Worm (Caenorhabditis elegans) whole organism, L1 larva: ENCODE data around the gene F40A3.3.

Experiments used
- C34B4.2 ChIP-seq: sonication (generic microtip); optimal IDR thresholded peaks from 2 replicates; lab custom pipeline; 2017; ENCODE audit warnings: mild to moderate bottlenecking, missing genetic modification characterization, missing compliant biosample characterization
- Y116A8C.19 ChIP-seq: sonication (generic microtip); optimal IDR thresholded peaks from 2 replicates; lab custom pipeline; 2016; ENCODE audit warnings: missing compliant biosample characterization, missing genetic modification characterization, borderline replicate concordance
- ama-1 ChIP-seq: fragments of 150-350 bp; optimal IDR thresholded peaks from 2 replicates; lab custom pipeline; 2014
- ceh-63 ChIP-seq: fragments of 200-800 bp; sonication (Bioruptor generic); optimal IDR thresholded peaks from 2 replicates; lab custom pipeline; 2018; ENCODE audit warnings: mild to moderate bottlenecking, missing genetic modification characterization, missing compliant biosample characterization
- efl-1 ChIP-seq, 4 experiments: fragments of 150-350 bp; optimal IDR thresholded peaks in 3 of 4; peaks in 1 of 4; 1 replicate in 1 of 4; 2 replicates in 3 of 4; lab custom pipeline; 2014; ENCODE audit warnings: missing biosample characterization in 2 of 4, missing genetic modification characterization in 2 of 4, missing genetic modification reagents in 2 of 4
- elt-3 ChIP-seq, 6 experiments: fragments of 150-350 bp in 1 of 6; sonication (generic microtip); optimal IDR thresholded peaks; 2 replicates each; lab custom pipeline; 2017 to 2018; ENCODE audit warnings: missing biosample characterization in 6 of 6, missing genetic modification characterization in 6 of 6, inconsistent platforms in 1 of 6
- ets-5 ChIP-seq: fragments of 200-800 bp; sonication (Bioruptor generic); IDR thresholded peaks from 2 replicates; pipeline ENCODE4 v1.3.6; 2022; ENCODE audit warnings: missing genetic modification characterization, missing compliant biosample characterization
- fkh-10 ChIP-seq: sonication (generic microtip); optimal IDR thresholded peaks from 2 replicates; lab custom pipeline; 2017; ENCODE audit warnings: missing biosample characterization, missing genetic modification reagents, missing genetic modification characterization
- fkh-8 ChIP-seq: sonication (generic microtip); optimal IDR thresholded peaks from 2 replicates; lab custom pipeline; 2016; ENCODE audit warnings: mild to moderate bottlenecking, missing genetic modification characterization, missing compliant biosample characterization
- fos-1 ChIP-seq: fragments of 150-350 bp; optimal IDR thresholded peaks from 2 replicates; lab custom pipeline; 2014; ENCODE audit warnings: missing biosample characterization, missing genetic modification characterization
- grh-1 ChIP-seq: fragments of 200-800 bp; sonication (Bioruptor generic); IDR thresholded peaks from 2 replicates; pipeline ENCODE4 v1.3.6; 2022; ENCODE audit warnings: missing genetic modification reagents, missing genetic modification characterization, missing compliant biosample characterization
- hlh-4 ChIP-seq: sonication (generic microtip); optimal IDR thresholded peaks from 2 replicates; lab custom pipeline; 2016; ENCODE audit warnings: mild to moderate bottlenecking, missing genetic modification characterization, missing compliant biosample characterization
- hpl-2 ChIP-seq: fragments of 150-350 bp; optimal IDR thresholded peaks from 2 replicates; lab custom pipeline; 2014; ENCODE audit warnings: missing biosample characterization, missing genetic modification reagents, missing genetic modification characterization
- irx-1 ChIP-seq: sonication (generic microtip); optimal IDR thresholded peaks from 2 replicates; lab custom pipeline; 2016; ENCODE audit warnings: missing genetic modification characterization, missing compliant biosample characterization
- isw-1 ChIP-seq: fragments of 200-800 bp; sonication (Bioruptor generic); IDR thresholded peaks from 2 replicates; pipeline ENCODE4 v1.3.6; 2022; ENCODE audit warnings: missing genetic modification characterization, missing compliant biosample characterization
- lin-13 ChIP-seq: fragments of 150-350 bp; optimal IDR thresholded peaks from 2 replicates; lab custom pipeline; 2014; ENCODE audit warnings: missing biosample characterization, missing genetic modification reagents, missing genetic modification characterization
- lin-15B ChIP-seq: fragments of 150-350 bp; sonication (generic microtip); optimal IDR thresholded peaks from 3 replicates; lab custom pipeline; 2014; ENCODE audit warnings: missing biosample characterization, missing genetic modification characterization
- lin-35 ChIP-seq, 2 experiments: fragments of 150-350 bp; optimal IDR thresholded peaks; 2 replicates each; lab custom pipeline; 2014; ENCODE audit warnings: missing biosample characterization in 2 of 2, missing genetic modification characterization in 2 of 2, missing genetic modification reagents in 2 of 2
- lsy-2 ChIP-seq, 2 experiments: fragments of 150-350 bp; optimal IDR thresholded peaks; 2 replicates each; lab custom pipeline; 2014; ENCODE audit warnings: missing biosample characterization in 2 of 2, missing genetic modification characterization in 2 of 2
- mef-2 ChIP-seq: fragments of 150-350 bp; optimal IDR thresholded peaks from 2 replicates; lab custom pipeline; 2014; ENCODE audit warnings: missing biosample characterization, missing genetic modification characterization
- mep-1 ChIP-seq: fragments of 150-350 bp; optimal IDR thresholded peaks from 2 replicates; lab custom pipeline; 2014; ENCODE audit warnings: missing biosample characterization, missing genetic modification characterization
- nhr-20 ChIP-seq: sonication (generic microtip); optimal IDR thresholded peaks from 2 replicates; lab custom pipeline; 2016; ENCODE audit warnings: mild to moderate bottlenecking, missing genetic modification characterization, missing compliant biosample characterization
- nhr-85 ChIP-seq: sonication (generic microtip); peaks from one replicate; lab custom pipeline; 2016; ENCODE audit warnings: missing genetic modification characterization, inconsistent platforms, missing compliant biosample characterization
- pag-3 ChIP-seq: sonication (generic microtip); optimal IDR thresholded peaks from 2 replicates; lab custom pipeline; 2017; ENCODE audit warnings: missing genetic modification characterization, mild to moderate bottlenecking, missing compliant biosample characterization, antibody characterized with exemption, borderline replicate concordance; ENCODE audit not compliant: insufficient read depth
- rnt-1 ChIP-seq: sonication (generic microtip); optimal IDR thresholded peaks from 2 replicates; lab custom pipeline; 2016; ENCODE audit warnings: mild to moderate bottlenecking, missing genetic modification characterization, moderate library complexity, missing compliant biosample characterization
- snpc-4 ChIP-seq: fragments of 150-350 bp; optimal IDR thresholded peaks from 2 replicates; lab custom pipeline; 2014; ENCODE audit warnings: missing biosample characterization, missing genetic modification characterization
- snu-23 ChIP-seq: sonication (generic microtip); optimal IDR thresholded peaks from 2 replicates; lab custom pipeline; 2016; ENCODE audit warnings: missing genetic modification characterization, missing compliant biosample characterization
- sptf-1 ChIP-seq: fragments of 150-350 bp; optimal IDR thresholded peaks from 2 replicates; lab custom pipeline; 2014; ENCODE audit warnings: missing biosample characterization, missing genetic modification characterization
- tbx-2 ChIP-seq: sonication (generic microtip); optimal IDR thresholded peaks from 2 replicates; lab custom pipeline; 2016; ENCODE audit warnings: missing genetic modification characterization, missing compliant biosample characterization
- unc-130 ChIP-seq: fragments of 150-350 bp; optimal IDR thresholded peaks from 2 replicates; lab custom pipeline; 2017; ENCODE audit warnings: missing biosample characterization, missing genetic modification characterization, inconsistent platforms
- unc-30 ChIP-seq: sonication (generic microtip); optimal IDR thresholded peaks from 2 replicates; lab custom pipeline; 2017; ENCODE audit warnings: missing biosample characterization, missing genetic modification characterization
- unc-62 ChIP-seq: fragments of 150-350 bp; optimal IDR thresholded peaks from 2 replicates; lab custom pipeline; 2014; ENCODE audit warnings: missing biosample characterization, missing genetic modification reagents, missing genetic modification characterization
- unc-86 ChIP-seq: sonication (generic microtip); optimal IDR thresholded peaks from 2 replicates; lab custom pipeline; 2016; ENCODE audit warnings: missing genetic modification characterization, missing compliant biosample characterization

Gene F40A3.3

DNA sequence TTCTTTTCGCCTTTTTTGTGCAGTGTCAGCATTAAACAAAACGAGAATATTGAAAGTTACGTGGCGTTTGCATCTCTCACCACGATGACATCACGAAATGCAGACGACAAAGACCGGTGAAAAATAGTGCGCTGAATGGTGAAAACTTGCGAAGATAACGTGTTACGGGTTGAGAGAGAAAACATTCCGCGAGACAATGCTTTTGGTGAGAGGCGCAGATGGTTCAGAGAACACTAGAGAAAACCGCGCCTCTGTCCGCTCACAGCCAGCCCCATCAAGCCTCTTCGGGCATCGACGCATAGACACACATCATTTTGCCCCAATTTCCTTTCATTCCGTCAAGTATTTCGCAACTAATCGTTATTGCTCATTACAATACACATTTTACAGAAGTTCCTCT lies 22.6 kb upstream of the F40A3.3 start, which contains the start of the genes C37C3.9 and C37C3.18 (continued):
- TF ChIP-seq C34B4.2: no peak
- TF ChIP-seq Y116A8C.19: no peak
- TF ChIP-seq ceh-63 (GFP tag; lab: Kevin White, UChicago): no peak
- no peak for TF ChIP-seq lin-15B

ce11 chrV:7855382-7855994 lies 21.8 kb upstream of the F40A3.3 start, which contains the start of gene C37C3.2:
Gene C37C3.2 (plus strand): TSS chrV:7855944.
- TF ChIP-seq isw-1 (GFP tag; lab: Robert Waterston, UW): no peak
- no peak for TF ChIP-seq irx-1
- peak in 1 of 2 experiments; percentile 38 for TF ChIP-seq lin-35 (GFP tag; optimal IDR thresholded peaks at IDR 0.05; lab: Kevin White, UChicago)
- peak; percentile 39 for TF ChIP-seq nhr-85 (tag; lab: Kevin White, UChicago)

- TF ChIP-seq grh-1 (GFP tag; lab: Robert Waterston, UW) (no peak), efl-1 (optimal IDR thresholded peaks at IDR 0.05; lab: Kevin White, UChicago) (no peak), efl-1 (GFP tag; optimal IDR thresholded peaks at IDR 0.05 in 1 of 2; lab: Kevin White, UChicago) (peak in 1 of 2 experiments; percentile 63)
- TF ChIP-seq, all 84 proteins: peak for 1
Observed at ce11 chrV:7856641-7857040, 20.6 kb upstream of the F40A3.3 start.

DNA sequence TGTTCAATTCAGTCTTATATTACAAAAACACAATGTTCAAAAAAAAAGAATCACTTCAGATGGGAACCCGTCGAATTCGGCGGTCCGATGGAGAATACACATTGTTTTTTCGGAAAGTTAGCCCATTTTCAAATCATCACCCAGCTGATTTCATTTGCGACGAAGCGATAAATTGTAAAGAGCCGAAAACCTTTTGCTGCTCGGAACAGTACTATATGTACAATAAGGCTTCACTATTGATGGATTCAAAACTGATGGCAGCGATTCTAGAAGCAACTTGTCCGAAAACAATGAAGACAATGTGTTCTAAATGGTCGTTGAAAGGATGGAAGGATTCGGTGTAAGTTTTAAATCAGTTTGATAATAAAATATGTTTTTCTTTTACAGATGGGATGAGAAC lies 19.3 kb upstream of the F40A3.3 start, which contains the start of gene C37C3.1:
TSS of gene C37C3.1 (plus strand) at position 33 of the 400 bp plus-strand sequence.
- TF ChIP-seq snu-23 (GFP tag; lab: Kevin White, UChicago) (no peak), lsy-2 (tag; optimal IDR thresholded peaks at IDR 0.05; lab: Kevin White, UChicago) (peak in 1 of 2 experiments; percentile 26), ama-1 (peak; percentile 47), irx-1 (no peak), efl-1 (optimal IDR thresholded peaks at IDR 0.05; lab: Kevin White, UChicago) (peak in 1 of 2 experiments; percentile 13), efl-1 (GFP tag; optimal IDR thresholded peaks at IDR 0.05 in 1 of 2; lab: Kevin White, UChicago) (no peak), rnt-1 (tag; lab: Kevin White, UChicago) (no peak)

ce11 chrV:7861792-7862191 lies 15.5 kb upstream of the F40A3.3 start, which contains the start of gene C37C3.17:
Gene C37C3.17 (minus strand): TSS chrV:7861892.
- TF ChIP-seq hpl-2 (no peak), hlh-4 (tag; lab: Kevin White, UChicago) (no peak), elt-3 (tag; optimal IDR thresholded peaks at IDR 0.05; lab: Kevin White, UChicago) (no peak), nhr-20 (tag; lab: Kevin White, UChicago) (no peak), tbx-2 (no peak), snpc-4 (tag; lab: Kevin White, UChicago) (no peak), Y116A8C.19 (no peak), lsy-2 (tag; optimal IDR thresholded peaks at IDR 0.05; lab: Kevin White, UChicago) (no peak), unc-130 (tag; lab: Kevin White, UChicago) (no peak), fkh-10 (GFP tag; lab: Kevin White, UChicago) (no peak)

ce11 chrV:7863020-7863523 lies 14.2 kb upstream of the F40A3.3 start, which contains the start of gene C37C3.10:
Gene C37C3.10 (minus strand): TSS chrV:7863070.
- TF ChIP-seq unc-62 (GFP tag; lab: Kevin White, UChicago) (no peak), lin-13 (no peak), ets-5 (GFP tag; lab: Robert Waterston, UW) (no peak), fkh-10 (GFP tag; lab: Kevin White, UChicago) (no peak), unc-86 (no peak), fos-1 (tag; lab: Kevin White, UChicago) (no peak), fkh-8 (no peak), mef-2 (no peak)

ce11 chrV:7864663-7865062 lies 12.6 kb upstream of the F40A3.3 start, which contains the start of gene C37C3.11:
Gene C37C3.11 (minus strand): TSS chrV:7864763.
- TF ChIP-seq lsy-2 (tag; optimal IDR thresholded peaks at IDR 0.05; lab: Kevin White, UChicago): no peak
- TF ChIP-seq ets-5 (GFP tag; lab: Robert Waterston, UW): no peak
- TF ChIP-seq unc-30 (tag; lab: Kevin White, UChicago): no peak
- no peak for TF ChIP-seq pag-3 (tag; lab: Kevin White, UChicago)
- TF ChIP-seq lin-15B: no peak
- no peak for TF ChIP-seq sptf-1 (tag; lab: Kevin White, UChicago)
- no peak for TF ChIP-seq grh-1 (GFP tag; lab: Robert Waterston, UW)
- TF ChIP-seq nhr-20 (tag; lab: Kevin White, UChicago): no peak
- TF ChIP-seq fos-1 (tag; lab: Kevin White, UChicago): no peak
- TF ChIP-seq mep-1 (tag; lab: Kevin White, UChicago): no peak
